Fruit fly (Drosophila melanogaster) Kc167 (cell line): Measurements from ENCODE around the gene CG9547.

Experiments
- h ChIP-seq: fragments of >200 bp; optimal IDR thresholded peaks from 3 replicates; lab custom pipeline; 2018; ENCODE audit warnings: missing external identifiers
- insv ChIP-seq: fragments of >200 bp; optimal IDR thresholded peaks from 3 replicates; lab custom pipeline; 2018; ENCODE audit warnings: missing external identifiers
- psq ChIP-seq: fragments of >200 bp; optimal IDR thresholded peaks from 2 replicates; lab custom pipeline; 2017; ENCODE audit warnings: missing external identifiers
- ttk ChIP-seq: sonication (Bioruptor generic); optimal IDR thresholded peaks from 2 replicates; lab custom pipeline; 2017; ENCODE audit warnings: missing external identifiers

DNA sequence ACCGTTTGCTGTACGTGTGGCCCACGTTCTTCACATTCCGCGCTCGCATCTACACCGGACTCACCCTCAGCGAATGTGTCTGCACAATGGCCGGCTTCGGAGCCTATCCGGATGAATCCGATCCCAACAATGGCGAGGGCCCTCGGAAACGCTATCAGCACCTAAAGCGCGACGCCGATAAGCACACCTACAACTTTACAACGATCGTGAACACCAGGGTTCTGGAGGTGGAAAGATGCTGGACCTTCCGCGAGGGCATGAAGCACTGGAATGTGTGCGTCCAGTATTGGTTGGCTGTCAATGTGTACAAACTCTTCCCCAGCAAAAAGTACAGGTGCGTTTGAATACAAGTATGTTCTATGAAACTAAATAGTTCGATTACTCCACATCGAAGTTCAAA lies 36.7 kb downstream of the CG9547 start:
- TF ChIP-seq insv (lab: Kevin White, UChicago) (no peak), psq (lab: Kevin White, UChicago) (no peak), ttk (no peak), h (no peak)
